Fruit fly (Drosophila melanogaster) whole organism, embryonic: ENCODE measurements around the gene CG17764.
A peak's percentile ranks its signal among the peaks of the same experiment; 100 is the strongest.

Experiments
- Asciz ChIP-seq: fragments of 200-800 bp; sonication (Bioruptor generic); optimal IDR thresholded peaks from 2 replicates; lab custom pipeline; 2017; ENCODE audit warnings: missing biosample characterization, mild to moderate bottlenecking, missing genetic modification characterization, missing genetic modification reagents
- C15 ChIP-seq: fragments of 200-800 bp; sonication (Bioruptor generic); IDR thresholded peaks from 3 replicates; pipeline ENCODE4 v1.3.6; 2022; ENCODE audit warnings: missing biosample characterization, missing genetic modification characterization
- CG10209 ChIP-seq: fragments of 200-800 bp; sonication (Bioruptor generic); optimal IDR thresholded peaks from 3 replicates; lab custom pipeline; 2017; ENCODE audit warnings: missing biosample characterization, mild to moderate bottlenecking, missing genetic modification characterization, missing genetic modification reagents
- CG1024 ChIP-seq: fragments of 200-800 bp; sonication (Bioruptor generic); IDR thresholded peaks from 2 replicates; pipeline ENCODE4 v1.3.6; 2022; ENCODE audit warnings: missing biosample characterization, missing genetic modification characterization
- CG10979 ChIP-seq: fragments of 200-800 bp; sonication (Bioruptor generic); optimal IDR thresholded peaks from 2 replicates; lab custom pipeline; 2018; ENCODE audit warnings: missing biosample characterization, mild to moderate bottlenecking, missing genetic modification characterization, moderate library complexity
- CG12104 ChIP-seq: fragments of 200-800 bp; sonication (Bioruptor generic); optimal IDR thresholded peaks from 3 replicates; lab custom pipeline; 2016; ENCODE audit warnings: missing biosample characterization, missing genetic modification characterization
- CG12155 ChIP-seq: fragments of 200-800 bp; sonication (Bioruptor generic); optimal IDR thresholded peaks from 3 replicates; lab custom pipeline; 2016; ENCODE audit warnings: missing biosample characterization, missing genetic modification characterization
- CG14965 ChIP-seq: fragments of 200-800 bp; sonication (Bioruptor generic); optimal IDR thresholded peaks from 2 replicates; lab custom pipeline; 2016; ENCODE audit warnings: missing biosample characterization, missing genetic modification characterization, borderline replicate concordance
- CG15073 ChIP-seq: fragments of 200-800 bp; sonication (Bioruptor generic); optimal IDR thresholded peaks from 2 replicates; lab custom pipeline; 2016; ENCODE audit warnings: missing biosample characterization, missing genetic modification characterization
- CG1529 ChIP-seq: fragments of 200-800 bp; sonication (Bioruptor generic); optimal IDR thresholded peaks from 3 replicates; lab custom pipeline; 2018; ENCODE audit warnings: missing biosample characterization, missing genetic modification characterization
- CG15479 ChIP-seq: fragments of 200-800 bp; sonication (Bioruptor generic); optimal IDR thresholded peaks from 3 replicates; lab custom pipeline; 2019; ENCODE audit warnings: missing biosample characterization, mild to moderate bottlenecking, missing genetic modification characterization, moderate library complexity
- CG15696 ChIP-seq: fragments of 200-800 bp; sonication (Bioruptor generic); optimal IDR thresholded peaks from 2 replicates; lab custom pipeline; 2019; ENCODE audit warnings: missing biosample characterization, mild to moderate bottlenecking, missing genetic modification characterization, moderate library complexity
- CG17359 ChIP-seq: fragments of 200-800 bp; sonication (Bioruptor generic); optimal IDR thresholded peaks from 3 replicates; lab custom pipeline; 2018; ENCODE audit warnings: missing biosample characterization, mild to moderate bottlenecking, missing genetic modification characterization, moderate library complexity
- CG17912 ChIP-seq: fragments of 200-800 bp; sonication (Bioruptor generic); optimal IDR thresholded peaks from 2 replicates; lab custom pipeline; 2018; ENCODE audit warnings: missing biosample characterization, mild to moderate bottlenecking, missing genetic modification characterization
- CG18764 ChIP-seq: fragments of 200-800 bp; sonication (Bioruptor generic); optimal IDR thresholded peaks from 3 replicates; lab custom pipeline; 2016; ENCODE audit warnings: missing biosample characterization, missing genetic modification characterization
- CG2116 ChIP-seq: fragments of 200-800 bp; sonication (Bioruptor generic); optimal IDR thresholded peaks from 3 replicates; lab custom pipeline; 2018; ENCODE audit warnings: missing biosample characterization, mild to moderate bottlenecking, missing genetic modification characterization
- CG3281 ChIP-seq: fragments of 200-800 bp; sonication (Bioruptor generic); optimal IDR thresholded peaks from 3 replicates; lab custom pipeline; 2017; ENCODE audit warnings: missing biosample characterization, mild to moderate bottlenecking, missing genetic modification characterization
- CG3407 ChIP-seq: fragments of 200-800 bp; sonication (Bioruptor generic); optimal IDR thresholded peaks from 2 replicates; lab custom pipeline; 2018; ENCODE audit warnings: missing biosample characterization, mild to moderate bottlenecking, missing genetic modification characterization
- CG3995 ChIP-seq: fragments of 200-800 bp; sonication (Bioruptor generic); optimal IDR thresholded peaks from 3 replicates; lab custom pipeline; 2016; ENCODE audit warnings: missing biosample characterization, missing genetic modification characterization
- CG4820 ChIP-seq: fragments of 200-800 bp; sonication (Bioruptor generic); optimal IDR thresholded peaks from 3 replicates; lab custom pipeline; 2016; ENCODE audit warnings: missing biosample characterization, missing genetic modification characterization
- CG7357 ChIP-seq: fragments of 200-800 bp; sonication (Bioruptor generic); IDR thresholded peaks from 3 replicates; pipeline ENCODE4 v1.3.6; 2022; ENCODE audit warnings: missing biosample characterization, missing genetic modification characterization
- Dad ChIP-seq: fragments of 200-800 bp; sonication (Bioruptor generic); optimal IDR thresholded peaks from 3 replicates; lab custom pipeline; 2016; ENCODE audit warnings: missing biosample characterization, missing genetic modification characterization
- Dip3 ChIP-seq: fragments of 200-800 bp; sonication (Bioruptor generic); optimal IDR thresholded peaks from 3 replicates; lab custom pipeline; 2016; ENCODE audit warnings: missing biosample characterization, missing genetic modification characterization
- Dll ChIP-seq: fragments of 200-800 bp; sonication (Bioruptor generic); IDR thresholded peaks from 4 replicates; pipeline ENCODE4 v1.3.6; 2022; ENCODE audit warnings: missing biosample characterization, missing genetic modification characterization; ENCODE audit not compliant: partially characterized antibody
- E2f1 ChIP-seq: fragments of 200-800 bp; sonication (Bioruptor generic); IDR thresholded peaks from 2 replicates; pipeline ENCODE4 v1.3.6; 2022; ENCODE audit warnings: missing biosample characterization, missing genetic modification characterization
- Hr3 ChIP-seq: fragments of 200-800 bp; sonication (Bioruptor generic); optimal IDR thresholded peaks from 3 replicates; lab custom pipeline; 2016; ENCODE audit warnings: missing biosample characterization, missing genetic modification characterization
- Mad ChIP-seq: fragments of 200-800 bp; sonication (Bioruptor generic); optimal IDR thresholded peaks from 2 replicates; lab custom pipeline; 2016; ENCODE audit warnings: missing biosample characterization, missing genetic modification characterization
- Myb ChIP-seq: fragments of 200-800 bp; sonication (Bioruptor generic); optimal IDR thresholded peaks from 2 replicates; lab custom pipeline; 2016; ENCODE audit warnings: missing biosample characterization, missing genetic modification characterization
- Sox102F ChIP-seq: fragments of 200-800 bp; sonication (Bioruptor generic); optimal IDR thresholded peaks from 2 replicates; lab custom pipeline; 2018; ENCODE audit warnings: missing biosample characterization, mild to moderate bottlenecking, missing genetic modification characterization, moderate library complexity
- Spps ChIP-seq: fragments of 200-800 bp; sonication (Bioruptor generic); optimal IDR thresholded peaks from 2 replicates; lab custom pipeline; 2018; ENCODE audit warnings: missing biosample characterization, mild to moderate bottlenecking, missing genetic modification characterization
- Stat92E ChIP-seq, 3 experiments: fragments of >200 bp in 2 of 3; fragments of 200-800 bp in 1 of 3; sonication (Bioruptor generic) in 1 of 3; optimal IDR thresholded peaks; 2 replicates each; lab custom pipeline; 2017 to 2019; ENCODE audit warnings: missing biosample characterization in 3 of 3, missing genetic modification characterization in 3 of 3, mild to moderate bottlenecking in 1 of 3, moderate library complexity in 1 of 3
- abd-A ChIP-seq: fragments of 200-800 bp; sonication (Bioruptor generic); optimal IDR thresholded peaks from 3 replicates; lab custom pipeline; 2019; ENCODE audit warnings: missing biosample characterization, mild to moderate bottlenecking, missing genetic modification characterization, moderate library complexity
- ase ChIP-seq: fragments of 200-800 bp; sonication (Bioruptor generic); IDR thresholded peaks from 3 replicates; pipeline ENCODE4 v1.3.6; 2022; ENCODE audit warnings: missing biosample characterization, missing genetic modification characterization
- az2 ChIP-seq: fragments of 200-800 bp; sonication (Bioruptor generic); optimal IDR thresholded peaks from 3 replicates; lab custom pipeline; 2016; ENCODE audit warnings: missing biosample characterization, missing genetic modification characterization
- bbx ChIP-seq: fragments of 200-800 bp; sonication (Bioruptor generic); IDR thresholded peaks from 2 replicates; pipeline ENCODE4 v1.3.6; 2022; ENCODE audit warnings: missing biosample characterization, missing genetic modification characterization; ENCODE audit not compliant: partially characterized antibody
- cad ChIP-seq: fragments of >200 bp; optimal IDR thresholded peaks from 2 replicates; lab custom pipeline; 2017; ENCODE audit warnings: missing biosample characterization, missing genetic modification characterization
- crol ChIP-seq: fragments of 200-800 bp; sonication (Bioruptor generic); IDR thresholded peaks from 2 replicates; pipeline ENCODE4 v1.3.6; 2022; ENCODE audit warnings: missing biosample characterization, missing genetic modification characterization
- crp ChIP-seq, 2 experiments: fragments of 200-800 bp; sonication (Bioruptor generic); optimal IDR thresholded peaks; 2 replicates in 1 of 2; 3 replicates in 1 of 2; lab custom pipeline; 2017; ENCODE audit warnings: missing biosample characterization in 2 of 2, missing genetic modification characterization in 2 of 2, mild to moderate bottlenecking in 1 of 2, moderate library complexity in 1 of 2
- da ChIP-seq: fragments of 200-800 bp; sonication (Bioruptor generic); optimal IDR thresholded peaks from 2 replicates; lab custom pipeline; 2016; ENCODE audit warnings: missing biosample characterization, missing genetic modification characterization
- dm ChIP-seq: fragments of 200-800 bp; sonication (Bioruptor generic); optimal IDR thresholded peaks from 3 replicates; lab custom pipeline; 2016; ENCODE audit warnings: missing biosample characterization, missing genetic modification characterization
- fru ChIP-seq: fragments of >200 bp; optimal IDR thresholded peaks from 2 replicates; lab custom pipeline; 2017
- gce ChIP-seq: fragments of 200-800 bp; sonication (Bioruptor generic); IDR thresholded peaks from 3 replicates; pipeline ENCODE4 v1.3.6; 2022; ENCODE audit warnings: missing biosample characterization, missing genetic modification characterization
- ind ChIP-seq: fragments of 200-800 bp; sonication (Bioruptor generic); optimal IDR thresholded peaks from 3 replicates; lab custom pipeline; 2016; ENCODE audit warnings: missing biosample characterization, missing genetic modification characterization
- jing ChIP-seq: fragments of 200-800 bp; sonication (Bioruptor generic); optimal IDR thresholded peaks from 2 replicates; lab custom pipeline; 2018; ENCODE audit warnings: missing biosample characterization, mild to moderate bottlenecking, missing genetic modification characterization
- kay ChIP-seq: fragments of 200-800 bp; sonication (Bioruptor generic); optimal IDR thresholded peaks from 2 replicates; lab custom pipeline; 2016; ENCODE audit warnings: missing biosample characterization, missing genetic modification characterization
- knrl ChIP-seq: fragments of 200-800 bp; sonication (Bioruptor generic); IDR thresholded peaks from 3 replicates; pipeline ENCODE4 v1.3.6; 2022; ENCODE audit warnings: missing biosample characterization, missing genetic modification characterization; ENCODE audit not compliant: partially characterized antibody
- nau ChIP-seq: fragments of 200-800 bp; sonication (Bioruptor generic); optimal IDR thresholded peaks from 3 replicates; lab custom pipeline; 2017; ENCODE audit warnings: missing biosample characterization, mild to moderate bottlenecking, missing genetic modification characterization, missing genetic modification reagents
- nerfin-2 ChIP-seq: fragments of 200-800 bp; sonication (Bioruptor generic); IDR thresholded peaks from 2 replicates; pipeline ENCODE4 v1.3.6; 2022; ENCODE audit warnings: missing biosample characterization, missing genetic modification characterization; ENCODE audit not compliant: partially characterized antibody
- sd ChIP-seq: fragments of 200-800 bp; sonication (Bioruptor generic); optimal IDR thresholded peaks from 3 replicates; lab custom pipeline; 2018; ENCODE audit warnings: missing biosample characterization, mild to moderate bottlenecking, missing genetic modification characterization, moderate library complexity
- sens-2 ChIP-seq: fragments of 200-800 bp; sonication (Bioruptor generic); IDR thresholded peaks from 2 replicates; pipeline ENCODE4 v1.3.6; 2022; ENCODE audit warnings: missing biosample characterization, missing genetic modification characterization
- tup ChIP-seq: fragments of 200-800 bp; sonication (Bioruptor generic); optimal IDR thresholded peaks from 2 replicates; lab custom pipeline; 2016; ENCODE audit warnings: missing biosample characterization, mild to moderate bottlenecking, missing genetic modification characterization, moderate library complexity

Gene CG17764

DNA sequence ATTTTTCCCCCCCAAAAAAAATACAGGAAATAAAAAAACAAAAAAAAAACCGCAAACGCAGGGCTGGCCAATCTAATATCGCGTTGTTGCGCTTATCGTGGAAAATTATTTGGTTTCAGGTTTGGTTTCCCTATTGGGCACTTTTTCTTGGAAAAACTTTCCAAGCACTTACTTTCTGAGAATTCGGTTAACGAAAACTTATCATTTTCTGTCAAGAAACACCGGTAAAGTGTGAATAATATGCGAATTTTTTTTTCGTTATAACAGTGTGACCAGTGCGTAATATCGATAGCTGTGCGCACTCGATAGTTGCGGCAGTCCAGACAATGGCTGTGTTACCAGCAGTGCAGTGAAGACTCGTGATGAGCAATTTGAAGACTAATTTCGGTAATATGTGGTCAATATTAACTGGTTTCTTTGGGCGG, 15.3 kb upstream of the CG17764 start, which contains the start of gene Rnp4F (continued):
- TF ChIP-seq bbx (GFP tag; lab: Robert Waterston, UW) (peak; percentile 80), Dll (GFP tag; lab: Robert Waterston, UW) (peak; percentile 76), tup (GFP tag; lab: Kevin White, UChicago) (peak; percentile 8), knrl (GFP tag; lab: Robert Waterston, UW) (peak; percentile 88), Dad (GFP tag; lab: Kevin White, UChicago) (peak; percentile 63), abd-A (no peak), CG1024 (GFP tag; lab: Robert Waterston, UW) (peak; percentile 75), gce (GFP tag; lab: Robert Waterston, UW) (no peak), CG12104 (GFP tag; lab: Kevin White, UChicago) (peak; percentile 49), Mad (GFP tag; lab: Kevin White, UChicago) (peak; percentile 57), E2f1 (peak; percentile 79), CG2116 (GFP tag; lab: Kevin White, UChicago) (peak; percentile 52), crol (no peak), CG15696 (peak; percentile 25), CG3995 (GFP tag; lab: Kevin White, UChicago) (peak; percentile 66), crp (GFP tag; optimal IDR thresholded peaks at IDR 0.05; lab: Kevin White, UChicago) (peak in 1 of 2 experiments; percentile 15), jing (GFP tag; lab: Kevin White, UChicago) (no peak), CG3281 (GFP tag; lab: Kevin White, UChicago) (peak; percentile 48), CG10979 (tag; lab: Kevin White, UChicago) (no peak), CG17359 (tag; lab: Kevin White, UChicago) (peak; percentile 64), ind (GFP tag; lab: Kevin White, UChicago) (peak; percentile 79), cad (no peak), C15 (GFP tag; lab: Robert Waterston, UW) (0 out of 3 replicates have a peak, but pooled peaks have one; percentile 12), CG1529 (no peak), CG14965 (GFP tag; lab: Kevin White, UChicago) (no peak), ase (GFP tag; lab: Robert Waterston, UW) (peak; percentile 45; the same call in 2 of the 3 replicates), Sox102F (GFP tag; lab: Kevin White, UChicago) (no peak), sd (tag; lab: Kevin White, UChicago) (no peak), Hr3 (GFP tag; lab: Kevin White, UChicago) (peak; percentile 67), Spps (tag; lab: Kevin White, UChicago) (no peak), kay (GFP tag; lab: Kevin White, UChicago) (peak; percentile 56), fru (lab: Kevin White, UChicago) (no peak), nerfin-2 (GFP tag; lab: Robert Waterston, UW) (peak; percentile 58; the same call in 1 of the 2 replicates), CG7357 (GFP tag; lab: Robert Waterston, UW) (peak; percentile 95), nau (GFP tag; lab: Kevin White, UChicago) (no peak), CG10209 (peak; percentile 51), Dip3 (GFP tag; lab: Kevin White, UChicago) (peak; percentile 83), CG3407 (GFP tag; lab: Kevin White, UChicago) (no peak), CG18764 (GFP tag; lab: Kevin White, UChicago) (peak; percentile 38), da (GFP tag; lab: Kevin White, UChicago) (no peak), az2 (GFP tag; lab: Kevin White, UChicago) (peak; percentile 68), Asciz (no peak), CG17912 (GFP tag; lab: Kevin White, UChicago) (no peak), CG15479 (GFP tag; lab: Kevin White, UChicago) (no peak), CG12155 (GFP tag; lab: Kevin White, UChicago) (peak; percentile 67), Myb (GFP tag; lab: Kevin White, UChicago) (peak; percentile 82), CG15073 (no peak), Stat92E (GFP tag; optimal IDR thresholded peaks at IDR 0.05; lab: Kevin White, UChicago) (no peak), sens-2 (GFP tag; lab: Robert Waterston, UW) (no peak), dm (GFP tag; lab: Kevin White, UChicago) (peak; percentile 59), CG4820 (GFP tag; lab: Kevin White, UChicago) (peak; percentile 41)
